Worm (Caenorhabditis elegans): ENCODE measurements around the gene C33D9.8.

The C33D9.8 gene

DNA sequence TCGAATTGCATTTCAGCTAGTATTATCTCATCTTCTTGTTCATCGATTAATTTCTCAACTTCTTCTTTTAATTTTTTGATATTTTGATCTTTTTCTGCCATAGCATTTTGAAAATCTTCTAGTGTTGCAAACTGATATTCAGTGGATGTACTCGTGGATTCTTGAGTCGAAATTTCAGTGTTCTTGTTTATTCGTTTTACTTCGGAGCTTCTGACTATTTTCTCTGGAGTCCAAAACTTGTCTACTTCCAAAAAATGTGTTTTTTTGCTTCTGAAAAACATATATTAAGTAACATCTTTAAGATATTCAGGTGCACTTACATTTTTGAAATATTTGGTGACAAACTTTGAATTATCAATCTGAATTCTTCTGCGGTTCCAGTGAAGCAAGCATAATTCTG is 17.0 kb downstream of the C33D9.8 start, which contains the start of gene F20C5.5:
Gene F20C5.5, minus strand, starts transcription at position 101 of the 400 bp plus-strand sequence.
- TF ChIP-seq snpc-4 (tag; optimal IDR thresholded peaks at IDR 0.05) (no peak), elt-3 (tag; optimal IDR thresholded peaks at IDR 0.05) (no peak), nhr-2 (tag; optimal IDR thresholded peaks at IDR 0.05) (no peak), zip-8 (tag; optimal IDR thresholded peaks at IDR 0.05) (no peak), ces-1 (GFP tag; optimal IDR thresholded peaks at IDR 0.05) (no peak), nhr-76 (tag; optimal IDR thresholded peaks at IDR 0.05) (no peak), M03D4.4 (tag; optimal IDR thresholded peaks at IDR 0.05) (no peak), unc-120 (tag; optimal IDR thresholded peaks at IDR 0.05; ENCODE audit: poor library complexity, severe bottlenecking) (no peak), mls-2 (tag; optimal IDR thresholded peaks at IDR 0.05) (no peak), tbx-8 (GFP tag; optimal IDR thresholded peaks at IDR 0.05) (no peak), blmp-1 (tag; optimal IDR thresholded peaks at IDR 0.05) (no peak), lin-32 (GFP tag; optimal IDR thresholded peaks at IDR 0.05) (no peak)

- TF ChIP-seq mep-1 (tag; optimal IDR thresholded peaks at IDR 0.05) (no peak), ceh-83 (GFP tag; optimal IDR thresholded peaks at IDR 0.05) (no peak), lsy-2 (tag; optimal IDR thresholded peaks at IDR 0.05) (no peak), tbx-8 (GFP tag; optimal IDR thresholded peaks at IDR 0.05) (no peak), zip-8 (tag; optimal IDR thresholded peaks at IDR 0.05) (no peak), nhr-12 (tag; optimal IDR thresholded peaks at IDR 0.05) (no peak), elt-1 (tag; optimal IDR thresholded peaks at IDR 0.05; ENCODE audit: borderline replicate concordance, insufficient read depth) (no peak), blmp-1 (tag; optimal IDR thresholded peaks at IDR 0.05) (no peak), lin-32 (GFP tag; optimal IDR thresholded peaks at IDR 0.05) (no peak), ceh-39 (tag; optimal IDR thresholded peaks at IDR 0.05) (no peak), flh-1 (GFP tag; optimal IDR thresholded peaks at IDR 0.05) (no peak), cnd-1 (tag; optimal IDR thresholded peaks at IDR 0.05) (no peak), bed-3 (GFP tag; optimal IDR thresholded peaks at IDR 0.05) (no peak), nhr-237 (tag; optimal IDR thresholded peaks at IDR 0.05) (no peak), pha-4 (tag; optimal IDR thresholded peaks at IDR 0.05) (no peak)
These were observed 22.0 kb downstream of the C33D9.8 start, which contains the start of gene cdc-50.B for ce11 chrIV:8764567-8764966. cdc-50.B (plus strand) TSS chrIV:8764867.

ce11 chrIV:8762471-8762870 is 24.1 kb downstream of the C33D9.8 start:
- peak; percentile 61 for TF ChIP-seq unc-62 (GFP tag; optimal IDR thresholded peaks at IDR 0.05)
- TF ChIP-seq lsy-2 (tag; optimal IDR thresholded peaks at IDR 0.05): peak; percentile 32
- TF ChIP-seq elt-1 (tag; optimal IDR thresholded peaks at IDR 0.05; ENCODE audit: borderline replicate concordance, insufficient read depth): no peak
- TF ChIP-seq mep-1 (tag; optimal IDR thresholded peaks at IDR 0.05): peak; percentile 39
- TF ChIP-seq hlh-1 (tag; optimal IDR thresholded peaks at IDR 0.05): peak; percentile 88
- TF ChIP-seq pha-4 (tag; optimal IDR thresholded peaks at IDR 0.05): no peak
- peak; percentile 72 for TF ChIP-seq ceh-39 (tag; optimal IDR thresholded peaks at IDR 0.05)
- no peak for TF ChIP-seq drap-1 (GFP tag; optimal IDR thresholded peaks at IDR 0.05)
- peak; percentile 56 for TF ChIP-seq unc-120 (tag; optimal IDR thresholded peaks at IDR 0.05; ENCODE audit: poor library complexity, severe bottlenecking)
- TF ChIP-seq ces-1 (GFP tag; optimal IDR thresholded peaks at IDR 0.05): peak; percentile 94

DNA sequence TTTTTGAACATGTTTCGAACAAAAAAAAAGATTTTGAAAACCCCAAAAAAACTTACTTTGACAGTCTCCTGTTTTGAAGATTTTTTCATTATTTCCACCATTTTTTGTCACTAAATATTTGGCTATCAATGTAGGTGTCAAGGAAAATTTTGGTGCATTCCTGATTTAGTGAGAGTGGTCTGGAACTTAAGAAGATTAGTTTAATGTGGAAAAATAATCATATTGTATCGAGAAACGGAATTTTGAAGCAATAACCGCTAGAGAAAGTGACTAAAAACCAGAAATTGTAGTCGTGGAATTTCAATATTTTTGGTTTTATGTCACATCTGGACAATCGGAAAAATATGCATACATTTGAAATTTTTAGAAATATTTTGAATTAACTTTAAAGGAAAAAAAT is 24.7 kb downstream of the C33D9.8 start, which contains the start of the genes F20C5.11 and klp-11:
Gene F20C5.11, minus strand, starts transcription at position 101 of the 400 bp plus-strand sequence.
Gene klp-11, minus strand, starts transcription at position 171 of the 400 bp plus-strand sequence.
- TF ChIP-seq ceh-39 (tag; optimal IDR thresholded peaks at IDR 0.05) (no peak), nhr-237 (tag; optimal IDR thresholded peaks at IDR 0.05) (no peak), sptf-1 (tag; optimal IDR thresholded peaks at IDR 0.05) (no peak), flh-1 (GFP tag; optimal IDR thresholded peaks at IDR 0.05) (no peak), ces-1 (GFP tag; optimal IDR thresholded peaks at IDR 0.05) (no peak), ceh-43 (GFP tag; optimal IDR thresholded peaks at IDR 0.05) (no peak), unc-39 (tag; optimal IDR thresholded peaks at IDR 0.05) (no peak), mab-5 (tag; optimal IDR thresholded peaks at IDR 0.05) (no peak), mls-2 (tag; optimal IDR thresholded peaks at IDR 0.05) (no peak), elt-1 (tag; optimal IDR thresholded peaks at IDR 0.05; ENCODE audit: borderline replicate concordance, insufficient read depth) (no peak), ztf-11 (tag; optimal IDR thresholded peaks at IDR 0.05) (no peak), ceh-83 (GFP tag; optimal IDR thresholded peaks at IDR 0.05) (no peak), unc-62 (GFP tag; optimal IDR thresholded peaks at IDR 0.05) (no peak), lin-13 (tag; optimal IDR thresholded peaks at IDR 0.05) (no peak), nhr-28 (tag; optimal IDR thresholded peaks at IDR 0.05) (no peak), cnd-1 (tag; optimal IDR thresholded peaks at IDR 0.05) (no peak), ham-2 (GFP tag; optimal IDR thresholded peaks at IDR 0.05) (no peak)
